Worm (Caenorhabditis elegans): ENCODE measurements around the gene prmt-5.

Gene prmt-5

DNA sequence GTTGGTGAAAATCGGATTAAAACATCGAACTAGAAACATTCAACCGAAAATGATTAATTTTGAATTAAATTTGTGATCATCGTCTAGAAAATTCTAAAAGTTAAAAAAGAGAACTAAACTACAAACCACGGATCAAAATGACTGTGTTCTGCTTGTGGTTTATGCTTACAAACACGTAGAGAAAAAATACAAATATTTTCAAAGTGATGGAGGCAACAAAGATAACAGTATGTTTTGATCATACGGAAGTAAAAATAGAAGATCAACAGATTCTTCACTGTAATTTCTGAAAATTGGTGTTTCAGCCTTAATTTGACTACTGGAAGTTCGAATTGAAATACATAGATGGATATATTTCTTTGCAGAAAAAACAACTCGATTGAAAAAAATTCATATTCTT, 27.0 kb upstream of the prmt-5 start:
- no peak for TF ChIP-seq unc-42 (tag; optimal IDR thresholded peaks at IDR 0.05)
- TF ChIP-seq unc-55 (GFP tag; optimal IDR thresholded peaks at IDR 0.05) = no peak
- no peak for TF ChIP-seq fkh-10 (GFP tag; optimal IDR thresholded peaks at IDR 0.05)
- no peak for TF ChIP-seq ceh-30 (tag; optimal IDR thresholded peaks at IDR 0.05)
- TF ChIP-seq hlh-6 (tag; optimal IDR thresholded peaks at IDR 0.05) = no peak
- no peak for TF ChIP-seq pqm-1 (tag; optimal IDR thresholded peaks at IDR 0.05)
- no peak for TF ChIP-seq ceh-45 (GFP tag; IDR thresholded peaks at IDR 0.05)
- no peak for TF ChIP-seq hlh-13 (GFP tag; optimal IDR thresholded peaks at IDR 0.05)
- no peak for TF ChIP-seq ceh-14 (tag; optimal IDR thresholded peaks at IDR 0.05)
- TF ChIP-seq odd-2 (tag; optimal IDR thresholded peaks at IDR 0.05) = no peak
- no peak for TF ChIP-seq pag-3 (tag; optimal IDR thresholded peaks at IDR 0.05; ENCODE audit: borderline replicate concordance)
- TF ChIP-seq C08G9.2 (tag; optimal IDR thresholded peaks at IDR 0.05) = no peak
- TF ChIP-seq ama-1 (optimal IDR thresholded peaks at IDR 0.05) = no peak
- TF ChIP-seq elt-4 (tag; optimal IDR thresholded peaks at IDR 0.05) = no peak
- no peak for TF ChIP-seq pros-1 (tag; optimal IDR thresholded peaks at IDR 0.05)
- no peak for TF ChIP-seq sox-2 (GFP tag; IDR thresholded peaks at IDR 0.05)
- TF ChIP-seq gmeb-2 (tag; optimal IDR thresholded peaks at IDR 0.05) = no peak
- no peak for TF ChIP-seq nhr-232 (tag; optimal IDR thresholded peaks at IDR 0.05)
- no peak for TF ChIP-seq ref-2 (tag; optimal IDR thresholded peaks at IDR 0.05)
- TF ChIP-seq elt-2 (tag; optimal IDR thresholded peaks at IDR 0.05) = no peak

DNA sequence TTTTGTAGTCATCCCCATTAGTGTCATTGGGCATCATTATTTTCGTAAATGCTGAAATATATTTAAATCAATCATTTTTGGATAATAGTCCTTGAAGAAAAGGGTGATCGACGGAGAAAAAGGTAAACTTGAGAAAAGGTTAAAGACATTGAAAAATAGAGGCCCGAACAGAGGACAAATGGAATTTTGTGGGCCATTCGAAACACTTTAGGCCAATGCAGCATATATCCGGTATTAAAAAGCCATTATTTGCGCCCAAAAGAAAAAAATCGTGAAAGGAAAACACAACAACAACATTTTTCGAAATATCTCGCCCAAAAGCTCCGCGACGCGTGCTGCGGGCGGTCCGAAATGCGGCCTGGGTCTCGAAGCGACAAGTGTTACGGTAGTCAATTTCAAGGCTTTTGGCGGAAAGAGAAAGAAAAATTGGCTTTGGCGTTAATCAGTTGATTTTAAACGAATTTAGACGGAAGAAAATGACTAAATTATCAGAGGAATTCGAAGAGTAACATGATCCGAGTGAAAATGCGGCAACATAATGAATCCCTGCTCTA, 23.4 kb upstream of the prmt-5 start, which contains the start of gene morc-1:
Gene morc-1 (minus strand): TSS at position 51 of the 554 bp plus-strand sequence.
- no peak for TF ChIP-seq unc-42 (tag; optimal IDR thresholded peaks at IDR 0.05)
- TF ChIP-seq hlh-13 (GFP tag; optimal IDR thresholded peaks at IDR 0.05) = no peak
- peak; percentile 7 for TF ChIP-seq C38D4.7 (GFP tag; optimal IDR thresholded peaks at IDR 0.05)
- TF ChIP-seq fkh-6 (tag; optimal IDR thresholded peaks at IDR 0.05) = no peak
- no peak for TF ChIP-seq hlh-8 (tag; optimal IDR thresholded peaks at IDR 0.05)
- no peak for TF ChIP-seq odd-2 (tag; optimal IDR thresholded peaks at IDR 0.05)
- no peak for TF ChIP-seq fkh-10 (GFP tag; optimal IDR thresholded peaks at IDR 0.05)
- TF ChIP-seq ahr-1 (tag; optimal IDR thresholded peaks at IDR 0.05) = no peak

DNA sequence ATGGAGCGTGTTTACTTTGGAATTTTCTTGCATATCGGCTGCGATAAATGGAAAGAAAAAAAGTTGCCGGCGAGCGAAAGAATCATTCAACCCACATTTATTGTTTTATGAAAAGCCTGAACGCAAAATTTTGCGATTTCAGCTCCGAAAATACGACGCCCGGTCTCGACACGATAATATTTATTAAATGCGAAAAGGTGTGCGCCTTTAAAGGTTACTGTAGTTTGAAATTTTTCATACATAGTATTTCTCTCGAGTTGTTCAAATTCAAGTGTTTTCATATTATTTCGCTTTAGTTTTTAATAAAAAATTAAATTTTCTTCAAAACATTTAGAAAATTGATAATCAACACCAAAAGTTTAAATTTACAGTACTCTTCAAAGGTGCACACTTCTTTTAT, 21.4 kb upstream of the prmt-5 start, which contains the start of gene syx-16:
Gene syx-16 (minus strand): TSS at position 118 of the 400 bp plus-strand sequence.
- TF ChIP-seq fkh-10 (GFP tag; optimal IDR thresholded peaks at IDR 0.05) (no peak), sox-2 (GFP tag; IDR thresholded peaks at IDR 0.05) (no peak), ceh-6 (GFP tag; optimal IDR thresholded peaks at IDR 0.05) (no peak)

DNA sequence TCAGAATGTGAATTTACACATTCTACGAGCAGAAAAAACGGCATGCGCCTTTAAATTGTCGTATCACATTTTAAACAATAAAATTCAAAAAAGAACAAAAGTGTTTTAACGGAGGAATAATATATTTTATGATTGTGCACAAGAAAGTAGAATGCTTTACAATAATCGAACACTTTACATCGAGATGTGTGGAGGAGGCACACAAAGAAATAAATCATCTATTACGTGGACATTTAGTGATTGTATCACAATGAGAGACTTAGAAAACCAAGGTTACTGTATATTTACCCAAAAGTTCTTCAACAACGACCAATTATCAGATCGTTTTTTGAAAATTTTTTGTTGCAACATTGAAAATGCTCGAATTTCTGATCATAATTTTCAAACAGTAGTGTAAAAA, 20.1 kb upstream of the prmt-5 start:
- TF ChIP-seq unc-55 (GFP tag; optimal IDR thresholded peaks at IDR 0.05) (peak; percentile 12), fkh-6 (tag; optimal IDR thresholded peaks at IDR 0.05) (no peak)

DNA sequence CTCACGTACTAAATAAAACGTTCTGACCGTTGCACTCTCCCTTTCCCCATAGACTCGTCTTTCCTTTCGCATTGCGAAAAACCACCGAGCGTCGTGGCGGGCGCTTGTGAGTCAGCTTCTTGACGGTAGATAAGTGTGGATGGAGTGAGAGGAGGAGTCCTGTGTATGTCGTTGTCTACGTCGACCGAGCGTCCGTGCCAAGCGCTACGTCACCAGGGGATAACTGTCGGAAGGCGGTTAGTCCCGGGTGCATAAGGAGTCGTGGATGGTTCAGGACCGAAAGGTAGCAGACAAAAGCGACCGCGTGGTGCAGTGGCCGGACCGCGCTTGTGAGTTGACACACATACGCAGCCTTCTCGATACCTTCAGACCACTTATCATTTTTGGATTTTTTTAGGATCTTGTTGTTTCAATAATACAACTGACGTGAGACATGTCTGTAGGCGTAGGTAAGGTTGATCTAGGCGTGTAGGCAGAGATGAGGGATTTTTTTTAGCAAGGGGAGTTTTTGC, 19.2 kb upstream of the prmt-5 start:
- TF ChIP-seq pha-2 (tag; optimal IDR thresholded peaks at IDR 0.05) (peak; percentile 70), Y22D7AL.16 (tag; optimal IDR thresholded peaks at IDR 0.05) (peak; percentile 65), lim-6 (tag; optimal IDR thresholded peaks at IDR 0.05) (peak; percentile 33), ceh-31 (tag; optimal IDR thresholded peaks at IDR 0.05) (peak; percentile 54), ceh-6 (GFP tag; optimal IDR thresholded peaks at IDR 0.05) (peak; percentile 66), hlh-13 (GFP tag; optimal IDR thresholded peaks at IDR 0.05) (peak; percentile 25), dmd-4 (tag; optimal IDR thresholded peaks at IDR 0.05; ENCODE audit: borderline replicate concordance) (peak; percentile 72), ets-4 (tag; optimal IDR thresholded peaks at IDR 0.05) (peak; percentile 68), ref-2 (tag; optimal IDR thresholded peaks at IDR 0.05) (peak; percentile 83), F13H6.1 (tag; optimal IDR thresholded peaks at IDR 0.05) (peak; percentile 23), sox-2 (GFP tag; IDR thresholded peaks at IDR 0.05) (peak; percentile 17; the same call in 1 of the 2 replicates), che-1 (tag; optimal IDR thresholded peaks at IDR 0.05) (peak; percentile 69), hlh-30 (tag; optimal IDR thresholded peaks at IDR 0.05; ENCODE audit: insufficient read depth) (peak; percentile 42), hlh-15 (tag; optimal IDR thresholded peaks at IDR 0.05) (peak; percentile 60), ahr-1 (tag; optimal IDR thresholded peaks at IDR 0.05) (peak; percentile 20), syd-9 (tag; optimal IDR thresholded peaks at IDR 0.05) (peak; percentile 72), elt-2 (tag; optimal IDR thresholded peaks at IDR 0.05) (peak; percentile 74), ceh-18 (tag; optimal IDR thresholded peaks at IDR 0.05) (peak; percentile 73), pat-9 (tag; optimal IDR thresholded peaks at IDR 0.05) (peak; percentile 43), ceh-14 (tag; optimal IDR thresholded peaks at IDR 0.05) (peak; percentile 41), nfya-1 (tag; optimal IDR thresholded peaks at IDR 0.05) (peak; percentile 1), lin-11 (tag; optimal IDR thresholded peaks at IDR 0.05) (peak; percentile 63), dve-1 (tag; optimal IDR thresholded peaks at IDR 0.05) (peak; percentile 25), rnt-1 (tag; optimal IDR thresholded peaks at IDR 0.05) (peak; percentile 25), gmeb-2 (tag; optimal IDR thresholded peaks at IDR 0.05) (peak; percentile 43)
